Worm (Caenorhabditis elegans) whole organism, L4 larva: Measurements from ENCODE around the gene gcy-14.

Experiments
- F10B5.3 ChIP-seq: sonication (generic microtip); optimal IDR thresholded peaks from 2 replicates; lab custom pipeline; 2016; ENCODE audit warnings: mild to moderate bottlenecking, missing genetic modification characterization, missing compliant biosample characterization
- F44E2.7 ChIP-seq: fragments of 200-800 bp; sonication (Bioruptor generic); IDR thresholded peaks from 2 replicates; pipeline ENCODE4 v2.1.2; 2022; ENCODE audit warnings: missing genetic modification characterization, missing compliant biosample characterization
- F49E8.2 ChIP-seq: sonication (generic microtip); optimal IDR thresholded peaks from 2 replicates; lab custom pipeline; 2016; ENCODE audit warnings: missing compliant biosample characterization, mild to moderate bottlenecking, missing genetic modification characterization, borderline replicate concordance
- R02D3.7 ChIP-seq: fragments of 150-350 bp; sonication (generic microtip); optimal IDR thresholded peaks from 3 replicates; lab custom pipeline; 2014; ENCODE audit warnings: missing biosample characterization, missing genetic modification characterization
- T20F7.1 ChIP-seq: fragments of 200-800 bp; sonication (Bioruptor generic); optimal IDR thresholded peaks from 2 replicates; lab custom pipeline; 2018; ENCODE audit warnings: mild to moderate bottlenecking, missing genetic modification characterization, missing compliant biosample characterization
- T26A8.4 ChIP-seq: fragments of 200-800 bp; sonication (Bioruptor generic); IDR thresholded peaks from 2 replicates; pipeline ENCODE4 v1.3.6; 2022; ENCODE audit warnings: missing genetic modification characterization, missing compliant biosample characterization
- Y105C5A.15 ChIP-seq: fragments of 200-800 bp; sonication (Bioruptor generic); IDR thresholded peaks from 2 replicates; pipeline ENCODE4 v1.3.6; 2022; ENCODE audit warnings: missing genetic modification characterization, missing compliant biosample characterization
- Y5F2A.4 ChIP-seq: fragments of 200-800 bp; sonication (Bioruptor generic); optimal IDR thresholded peaks from 2 replicates; lab custom pipeline; 2018; ENCODE audit warnings: mild to moderate bottlenecking, missing genetic modification characterization, missing compliant biosample characterization
- Y75B8A.6 ChIP-seq: fragments of 200-800 bp; sonication (Bioruptor generic); IDR thresholded peaks from 2 replicates; pipeline ENCODE4 v1.3.6; 2022; ENCODE audit warnings: missing genetic modification reagents, missing genetic modification characterization, missing compliant biosample characterization
- ZK546.5 ChIP-seq, 2 experiments: sonication (generic microtip); optimal IDR thresholded peaks; 2 replicates each; lab custom pipeline; 2017; ENCODE audit warnings: missing biosample characterization in 2 of 2, missing genetic modification characterization in 2 of 2
- aly-2 ChIP-seq: sonication (generic microtip); optimal IDR thresholded peaks from 2 replicates; lab custom pipeline; 2018; ENCODE audit warnings: missing biosample characterization, missing genetic modification characterization
- arid-1 ChIP-seq: fragments of 200-800 bp; sonication (Bioruptor generic); conservative IDR thresholded peaks from 2 replicates; pipeline ENCODE4 v1.3.6; 2022; ENCODE audit warnings: missing genetic modification reagents, missing genetic modification characterization, missing compliant biosample characterization
- ceh-28 ChIP-seq: fragments of 150-350 bp; optimal IDR thresholded peaks from 2 replicates; lab custom pipeline; 2014; ENCODE audit warnings: missing biosample characterization, missing genetic modification reagents, missing genetic modification characterization
- ceh-32 ChIP-seq: sonication (generic microtip); optimal IDR thresholded peaks from 2 replicates; lab custom pipeline; 2016; ENCODE audit warnings: mild to moderate bottlenecking, missing genetic modification characterization, missing compliant biosample characterization; ENCODE audit not compliant: poor library complexity
- ceh-82 ChIP-seq: sonication (generic microtip); optimal IDR thresholded peaks from 2 replicates; lab custom pipeline; 2017; ENCODE audit warnings: missing biosample characterization, missing genetic modification characterization
- ces-1 ChIP-seq: fragments of 150-350 bp; sonication (generic microtip); optimal IDR thresholded peaks from 4 replicates; lab custom pipeline; 2014; ENCODE audit warnings: missing biosample characterization, missing genetic modification reagents, missing genetic modification characterization
- daf-8 ChIP-seq: fragments of 200-800 bp; sonication (Bioruptor generic); IDR thresholded peaks from 2 replicates; pipeline ENCODE4 v1.3.6; 2022; ENCODE audit warnings: missing genetic modification characterization, missing compliant biosample characterization
- dmd-8 ChIP-seq: fragments of 200-800 bp; sonication (Bioruptor generic); IDR thresholded peaks from 2 replicates; pipeline ENCODE4 v1.3.6; 2022; ENCODE audit warnings: missing genetic modification characterization, missing compliant biosample characterization
- duxl-1 ChIP-seq: sonication (generic microtip); optimal IDR thresholded peaks from 2 replicates; lab custom pipeline; 2016; ENCODE audit warnings: mild to moderate bottlenecking, missing genetic modification characterization, moderate library complexity, missing compliant biosample characterization; ENCODE audit not compliant: poor library complexity
- egl-27 ChIP-seq: sonication (generic microtip); optimal IDR thresholded peaks from 3 replicates; lab custom pipeline; 2017; ENCODE audit warnings: missing biosample characterization, missing genetic modification reagents, missing genetic modification characterization
- fkh-10 ChIP-seq: fragments of 150-350 bp; optimal IDR thresholded peaks from 2 replicates; lab custom pipeline; 2014; ENCODE audit warnings: missing biosample characterization, missing genetic modification reagents, missing genetic modification characterization
- gei-8 ChIP-seq: fragments of 200-800 bp; sonication (Bioruptor generic); optimal IDR thresholded peaks from 2 replicates; lab custom pipeline; 2018; ENCODE audit warnings: mild to moderate bottlenecking, missing genetic modification characterization, missing compliant biosample characterization
- hif-1 ChIP-seq, 2 experiments: sonication (generic microtip); optimal IDR thresholded peaks; 2 replicates each; lab custom pipeline; 2016 to 2017; ENCODE audit warnings: missing compliant biosample characterization in 2 of 2, missing genetic modification characterization in 2 of 2, missing genetic modification reagents in 2 of 2, missing genotype in 2 of 2, mild to moderate bottlenecking in 1 of 2
- hlh-11 ChIP-seq: fragments of 200-800 bp; sonication (Bioruptor generic); optimal IDR thresholded peaks from 2 replicates; lab custom pipeline; 2018; ENCODE audit warnings: mild to moderate bottlenecking, missing genetic modification characterization, missing compliant biosample characterization
- hmg-1.1 ChIP-seq: fragments of 200-800 bp; sonication (Bioruptor generic); IDR thresholded peaks from 2 replicates; pipeline ENCODE4 v1.3.6; 2022; ENCODE audit warnings: missing genetic modification reagents, missing genetic modification characterization, missing compliant biosample characterization
- lin-15B ChIP-seq: fragments of 150-350 bp; sonication (generic microtip); optimal IDR thresholded peaks from 3 replicates; lab custom pipeline; 2014; ENCODE audit warnings: missing biosample characterization, missing genetic modification characterization
- lin-38 ChIP-seq: fragments of 200-800 bp; sonication (Bioruptor generic); IDR thresholded peaks from 2 replicates; pipeline ENCODE4 v1.3.6; 2022; ENCODE audit warnings: missing genetic modification reagents, missing genetic modification characterization, missing compliant biosample characterization
- lsy-2 ChIP-seq, 2 experiments: fragments of 150-350 bp in 1 of 2; sonication (generic microtip) in 1 of 2; optimal IDR thresholded peaks; 2 replicates each; lab custom pipeline; 2014 to 2017; ENCODE audit warnings: missing biosample characterization in 2 of 2, missing genetic modification characterization in 2 of 2
- mdl-1 ChIP-seq, 2 experiments: fragments of 150-350 bp in 1 of 2; sonication (generic microtip) in 1 of 2; optimal IDR thresholded peaks; 2 replicates each; lab custom pipeline; 2014 to 2017; ENCODE audit warnings: missing biosample characterization in 2 of 2, missing genetic modification characterization in 2 of 2
- mdt-29 ChIP-seq: fragments of 200-800 bp; sonication (Bioruptor generic); IDR thresholded peaks from 2 replicates; pipeline ENCODE4 v1.3.6; 2022; ENCODE audit warnings: missing genetic modification reagents, missing genetic modification characterization, missing compliant biosample characterization
- mep-1 ChIP-seq: fragments of 150-350 bp; sonication (generic microtip); optimal IDR thresholded peaks from 3 replicates; lab custom pipeline; 2014; ENCODE audit warnings: missing biosample characterization, missing genetic modification characterization
- mxl-2 ChIP-seq: fragments of 200-800 bp; sonication (Bioruptor generic); conservative IDR thresholded peaks from 2 replicates; pipeline ENCODE4 v1.3.6; 2022; ENCODE audit warnings: missing genetic modification reagents, missing genetic modification characterization, missing compliant biosample characterization
- nhr-10 ChIP-seq: fragments of 150-350 bp; optimal IDR thresholded peaks from 2 replicates; lab custom pipeline; 2014; ENCODE audit warnings: missing biosample characterization, missing genetic modification characterization
- nhr-102 ChIP-seq: sonication (generic microtip); optimal IDR thresholded peaks from 2 replicates; lab custom pipeline; 2016; ENCODE audit warnings: mild to moderate bottlenecking, missing genetic modification characterization, moderate library complexity, missing compliant biosample characterization
- nhr-25 ChIP-seq: sonication (generic microtip); optimal IDR thresholded peaks from 2 replicates; lab custom pipeline; 2017; ENCODE audit warnings: missing genetic modification characterization, mild to moderate bottlenecking, missing compliant biosample characterization, antibody characterized with exemption, moderate library complexity, borderline replicate concordance; ENCODE audit not compliant: insufficient read depth
- nhr-41 ChIP-seq: fragments of 200-800 bp; sonication (Bioruptor generic); IDR thresholded peaks from 2 replicates; pipeline ENCODE4 v1.3.6; 2022; ENCODE audit warnings: missing genetic modification reagents, missing genetic modification characterization, missing compliant biosample characterization
- nhr-42 ChIP-seq: fragments of 200-800 bp; sonication (Bioruptor generic); IDR thresholded peaks from 2 replicates; pipeline ENCODE4 v1.3.6; 2022; ENCODE audit warnings: missing genetic modification characterization, missing compliant biosample characterization
- nhr-77 ChIP-seq: fragments of 150-350 bp; optimal IDR thresholded peaks from 2 replicates; lab custom pipeline; 2014; ENCODE audit warnings: missing biosample characterization, missing genetic modification characterization
- pqm-1 ChIP-seq: sonication (generic microtip); optimal IDR thresholded peaks from 2 replicates; lab custom pipeline; 2017; ENCODE audit warnings: missing biosample characterization, missing genetic modification characterization
- rbr-2 ChIP-seq: sonication (generic microtip); optimal IDR thresholded peaks from 2 replicates; lab custom pipeline; 2016; ENCODE audit warnings: missing genotype, missing genetic modification characterization, missing compliant biosample characterization
- skn-1 ChIP-seq: fragments of 150-350 bp; optimal IDR thresholded peaks from 2 replicates; lab custom pipeline; 2014; ENCODE audit warnings: missing biosample characterization, missing genetic modification characterization
- tra-1 ChIP-seq: fragments of 200-800 bp; sonication (Bioruptor generic); IDR thresholded peaks from 2 replicates; pipeline ENCODE4 v1.3.6; 2022; ENCODE audit warnings: missing genetic modification reagents, missing genetic modification characterization, missing compliant biosample characterization
- unc-39 ChIP-seq: sonication (generic microtip); optimal IDR thresholded peaks from 2 replicates; lab custom pipeline; 2017; ENCODE audit warnings: missing biosample characterization, missing genetic modification characterization
- unc-62 ChIP-seq, 3 experiments: fragments of 150-350 bp in 1 of 3; sonication (generic microtip); optimal IDR thresholded peaks in 2 of 3; peaks in 1 of 3; 1 replicate in 1 of 3; 2 replicates in 2 of 3; lab custom pipeline; 2014 to 2017; ENCODE audit warnings: missing biosample characterization in 3 of 3, missing genetic modification characterization in 3 of 3, missing genetic modification reagents in 3 of 3, missing genotype in 1 of 3
- zag-1 ChIP-seq: fragments of 150-350 bp; optimal IDR thresholded peaks from 2 replicates; lab custom pipeline; 2014; ENCODE audit warnings: missing biosample characterization, missing genetic modification characterization
- zfp-3 ChIP-seq: fragments of 200-800 bp; sonication (Bioruptor generic); conservative IDR thresholded peaks from 2 replicates; pipeline ENCODE4 v1.3.6; 2022; ENCODE audit warnings: missing genetic modification reagents, missing genetic modification characterization, missing compliant biosample characterization
- zip-11 ChIP-seq: fragments of 200-800 bp; sonication (Bioruptor generic); IDR thresholded peaks from 2 replicates; pipeline ENCODE4 v1.3.6; 2022; ENCODE audit warnings: missing genetic modification characterization, missing compliant biosample characterization
- zip-2 ChIP-seq: fragments of 150-350 bp; optimal IDR thresholded peaks from 2 replicates; lab custom pipeline; 2014; ENCODE audit warnings: missing biosample characterization, missing genetic modification characterization
- ztf-7 ChIP-seq: fragments of 150-350 bp; optimal IDR thresholded peaks from 2 replicates; lab custom pipeline; 2014; ENCODE audit warnings: missing biosample characterization, missing genetic modification characterization

Gene gcy-14

ce11 chrV:14830267-14831175 is 37.6 kb downstream of the gcy-14 start (continued):
- TF ChIP-seq zip-11 (GFP tag; lab: Robert Waterston, UW) (no peak), skn-1 (tag; lab: Kevin White, UChicago) (no peak), tra-1 (GFP tag; lab: Robert Waterston, UW) (0 out of 2 replicates have a peak, but pooled peaks have one; percentile 38), zag-1 (tag; lab: Kevin White, UChicago) (no peak), Y75B8A.6 (no peak), dmd-8 (GFP tag; lab: Robert Waterston, UW) (no peak), Y105C5A.15 (no peak), lsy-2 (tag; optimal IDR thresholded peaks at IDR 0.05; lab: Kevin White, UChicago) (peak in 1 of 2 experiments; percentile 12), unc-39 (tag; lab: Kevin White, UChicago) (no peak), ceh-28 (tag; lab: Kevin White, UChicago) (no peak), nhr-42 (GFP tag; lab: Robert Waterston, UW) (no peak), daf-8 (no peak), nhr-10 (tag; lab: Kevin White, UChicago) (no peak), hlh-11 (tag; lab: Kevin White, UChicago) (peak; percentile 72), ceh-32 (no peak), ztf-7 (no peak), F10B5.3 (tag; lab: Kevin White, UChicago) (no peak), nhr-25 (peak; percentile 9), lin-38 (GFP tag; lab: Robert Waterston, UW) (0 out of 2 replicates have a peak, but pooled peaks have one; percentile 6), T26A8.4 (GFP tag; lab: Robert Waterston, UW) (peak; percentile 73), nhr-41 (GFP tag; lab: Robert Waterston, UW) (no peak), duxl-1 (no peak), unc-62 (GFP tag; optimal IDR thresholded peaks at IDR 0.05 in 1 of 2; lab: Kevin White, UChicago) (peak in 1 of 2 experiments; percentile 58), unc-62 (tag; optimal IDR thresholded peaks at IDR 0.05; lab: Kevin White, UChicago) (no peak), ZK546.5 (tag; optimal IDR thresholded peaks at IDR 0.05; lab: Kevin White, UChicago) (no peak), hif-1 (tag; optimal IDR thresholded peaks at IDR 0.05; lab: Kevin White, UChicago) (no peak), mdl-1 (tag; optimal IDR thresholded peaks at IDR 0.05; lab: Kevin White, UChicago) (no peak), ceh-82 (tag; lab: Kevin White, UChicago) (no peak), mxl-2 (GFP tag; lab: Robert Waterston, UW) (no peak), hmg-1.1 (GFP tag; lab: Robert Waterston, UW) (no peak), ces-1 (GFP tag; lab: Kevin White, UChicago) (no peak), lin-15B (tag; lab: Kevin White, UChicago) (no peak), gei-8 (GFP tag; lab: Kevin White, UChicago) (no peak), Y5F2A.4 (GFP tag; lab: Kevin White, UChicago) (no peak), zip-2 (no peak), F44E2.7 (no peak), pqm-1 (peak; percentile 80), aly-2 (no peak), egl-27 (tag; lab: Kevin White, UChicago) (no peak), rbr-2 (tag; lab: Kevin White, UChicago) (peak; percentile 12), nhr-77 (peak; percentile 83), fkh-10 (GFP tag; lab: Kevin White, UChicago) (no peak), T20F7.1 (GFP tag; lab: Kevin White, UChicago) (peak; percentile 54), R02D3.7 (no peak), mep-1 (tag; lab: Kevin White, UChicago) (peak; percentile 36), arid-1 (no peak), mdt-29 (0 out of 2 replicates have a peak, but pooled peaks have one; percentile 34), zfp-3 (GFP tag; lab: Robert Waterston, UW) (0 out of 2 replicates have a peak, but pooled peaks have one; percentile 35), nhr-102 (tag; lab: Kevin White, UChicago) (peak; percentile 39), F49E8.2 (tag; lab: Kevin White, UChicago) (no peak)
